Fruit fly (Drosophila melanogaster) whole organism, embryonic: ENCODE data around the gene Pde11.

ENCODE experiments used
- Awh ChIP-seq: fragments of 200-800 bp; sonication (Bioruptor generic); IDR thresholded peaks from 2 replicates; pipeline ENCODE4, ENCODE4 v1.3.6; 2022; ENCODE audit warnings: missing biosample characterization, missing genetic modification characterization
- CG10366 ChIP-seq: fragments of 200-800 bp; sonication (Bioruptor generic); IDR thresholded peaks from 2 replicates; pipeline ENCODE4 v1.3.6; 2022; ENCODE audit warnings: missing biosample characterization, missing genetic modification characterization
- CG10431 ChIP-seq: fragments of 200-800 bp; sonication (Bioruptor generic); optimal IDR thresholded peaks from 3 replicates; lab custom pipeline; 2018; ENCODE audit warnings: missing biosample characterization, mild to moderate bottlenecking, missing genetic modification characterization
- CG12744 ChIP-seq: fragments of 200-800 bp; sonication (Bioruptor generic); optimal IDR thresholded peaks from 2 replicates; lab custom pipeline; 2016; ENCODE audit warnings: missing biosample characterization, missing genetic modification characterization
- CG17912 ChIP-seq: fragments of 200-800 bp; sonication (Bioruptor generic); optimal IDR thresholded peaks from 2 replicates; lab custom pipeline; 2018; ENCODE audit warnings: missing biosample characterization, mild to moderate bottlenecking, missing genetic modification characterization
- CG18476 ChIP-seq: fragments of 200-800 bp; sonication (Bioruptor generic); optimal IDR thresholded peaks from 2 replicates; lab custom pipeline; 2016; ENCODE audit warnings: missing biosample characterization, mild to moderate bottlenecking, missing genetic modification characterization
- CG18599 ChIP-seq: fragments of 200-800 bp; sonication (Bioruptor generic); optimal IDR thresholded peaks from 3 replicates; lab custom pipeline; 2017; ENCODE audit warnings: missing biosample characterization, missing genetic modification characterization, mild to moderate bottlenecking, moderate library complexity, missing genetic modification reagents
- CG2129 ChIP-seq: fragments of 200-800 bp; sonication (Bioruptor generic); IDR thresholded peaks from 2 replicates; pipeline ENCODE4 v1.3.6; 2022; ENCODE audit warnings: missing biosample characterization, missing genetic modification characterization; ENCODE audit not compliant: partially characterized antibody
- CG2712 ChIP-seq: fragments of 200-800 bp; optimal IDR thresholded peaks from 3 replicates; lab custom pipeline; 2019; ENCODE audit warnings: missing biosample characterization, mild to moderate bottlenecking, missing genetic modification characterization, moderate library complexity
- CG4820 ChIP-seq: fragments of 200-800 bp; sonication (Bioruptor generic); optimal IDR thresholded peaks from 3 replicates; lab custom pipeline; 2016; ENCODE audit warnings: missing biosample characterization, missing genetic modification characterization
- CG6765 ChIP-seq: fragments of 200-800 bp; sonication (Bioruptor generic); optimal IDR thresholded peaks from 3 replicates; lab custom pipeline; 2017; ENCODE audit warnings: missing biosample characterization, mild to moderate bottlenecking, missing genetic modification characterization
- CG7271 ChIP-seq: fragments of 200-800 bp; sonication (Bioruptor generic); optimal IDR thresholded peaks from 2 replicates; lab custom pipeline; 2018; ENCODE audit warnings: missing biosample characterization, mild to moderate bottlenecking, missing genetic modification characterization, moderate library complexity
- CG8290 ChIP-seq, 3 experiments: fragments of 200-800 bp; sonication (Bioruptor generic); optimal IDR thresholded peaks; 2 replicates each; lab custom pipeline; 2016 to 2019; ENCODE audit warnings: missing biosample characterization in 3 of 3, missing genetic modification characterization in 3 of 3, mild to moderate bottlenecking in 2 of 3, moderate library complexity in 1 of 3
- CG8924 ChIP-seq: fragments of 200-800 bp; optimal IDR thresholded peaks from 3 replicates; lab custom pipeline; 2019; ENCODE audit warnings: missing biosample characterization, mild to moderate bottlenecking, missing genetic modification characterization, moderate library complexity
- CG9437 ChIP-seq: fragments of 200-800 bp; sonication (Bioruptor generic); optimal IDR thresholded peaks from 2 replicates; lab custom pipeline; 2018; ENCODE audit warnings: missing biosample characterization, mild to moderate bottlenecking, missing genetic modification characterization
- CTCF ChIP-seq: fragments of 200-800 bp; sonication (Bioruptor generic); optimal IDR thresholded peaks from 2 replicates; lab custom pipeline; 2017; ENCODE audit warnings: missing biosample characterization, mild to moderate bottlenecking, missing genetic modification characterization, moderate library complexity
- D ChIP-seq, 2 experiments: fragments of 200-800 bp in 1 of 2; fragments of >200 bp in 1 of 2; sonication (Bioruptor generic) in 1 of 2; optimal IDR thresholded peaks; 2 replicates in 1 of 2; 3 replicates in 1 of 2; lab custom pipeline; 2017; ENCODE audit warnings: mild to moderate bottlenecking in 1 of 2, missing biosample characterization in 1 of 2, missing genetic modification characterization in 1 of 2, missing genetic modification reagents in 1 of 2
- Dek ChIP-seq: fragments of 200-800 bp; sonication (Bioruptor generic); optimal IDR thresholded peaks from 3 replicates; lab custom pipeline; 2019; ENCODE audit warnings: missing biosample characterization, mild to moderate bottlenecking, missing genetic modification characterization, moderate library complexity
- Dfd ChIP-seq, 2 experiments: fragments of >200 bp; optimal IDR thresholded peaks; 2 replicates each; lab custom pipeline; 2017; ENCODE audit warnings: missing biosample characterization in 2 of 2, missing genetic modification characterization in 2 of 2
- Doc3 ChIP-seq: fragments of 200-800 bp; sonication (Bioruptor generic); IDR thresholded peaks from 3 replicates; pipeline ENCODE4 v1.3.6; 2022; ENCODE audit warnings: missing biosample characterization, missing genetic modification characterization; ENCODE audit not compliant: partially characterized antibody
- Drgx ChIP-seq: fragments of 200-800 bp; sonication (Bioruptor generic); IDR thresholded peaks from 2 replicates; pipeline ENCODE4 v1.3.6; 2022; ENCODE audit warnings: missing biosample characterization, missing genetic modification characterization
- Elba2 ChIP-seq: fragments of 200-800 bp; sonication (Bioruptor generic); optimal IDR thresholded peaks from 3 replicates; lab custom pipeline; 2016; ENCODE audit warnings: missing biosample characterization, missing genetic modification characterization
- Fer1 ChIP-seq: fragments of 200-800 bp; sonication (Bioruptor generic); optimal IDR thresholded peaks from 2 replicates; lab custom pipeline; 2017; ENCODE audit warnings: missing biosample characterization, mild to moderate bottlenecking, missing genetic modification characterization
- GATAe ChIP-seq: fragments of 200-800 bp; sonication (Bioruptor generic); conservative IDR thresholded peaks from 2 replicates; pipeline ENCODE4 v1.3.6; 2022; ENCODE audit warnings: missing biosample characterization, missing genetic modification characterization
- HLH3B ChIP-seq: fragments of 200-800 bp; sonication (Bioruptor generic); IDR thresholded peaks from 2 replicates; pipeline ENCODE4 v1.3.6; 2022; ENCODE audit warnings: missing biosample characterization, missing genetic modification characterization
- HLH54F ChIP-seq: fragments of 200-800 bp; sonication (Bioruptor generic); optimal IDR thresholded peaks from 3 replicates; lab custom pipeline; 2016; ENCODE audit warnings: missing biosample characterization, missing genetic modification characterization
- HmgZ ChIP-seq: fragments of 200-800 bp; sonication (Bioruptor generic); optimal IDR thresholded peaks from 2 replicates; lab custom pipeline; 2018; ENCODE audit warnings: missing biosample characterization, mild to moderate bottlenecking, missing genetic modification characterization
- Mad ChIP-seq: fragments of 200-800 bp; sonication (Bioruptor generic); optimal IDR thresholded peaks from 2 replicates; lab custom pipeline; 2016; ENCODE audit warnings: missing biosample characterization, missing genetic modification characterization
- Med ChIP-seq: fragments of 200-800 bp; sonication (Bioruptor generic); peaks from one replicate; lab custom pipeline; 2016; ENCODE audit warnings: missing biosample characterization, missing genetic modification characterization, mild to moderate bottlenecking, inconsistent platforms, moderate library complexity
- Spps ChIP-seq: fragments of 200-800 bp; sonication (Bioruptor generic); optimal IDR thresholded peaks from 2 replicates; lab custom pipeline; 2018; ENCODE audit warnings: missing biosample characterization, mild to moderate bottlenecking, missing genetic modification characterization
- Sry-β ChIP-seq: fragments of 200-800 bp; sonication (Bioruptor generic); optimal IDR thresholded peaks from 2 replicates; lab custom pipeline; 2018; ENCODE audit warnings: missing biosample characterization, mild to moderate bottlenecking, missing genetic modification characterization, moderate library complexity
- ab ChIP-seq: fragments of 200-800 bp; sonication (Bioruptor generic); optimal IDR thresholded peaks from 2 replicates; lab custom pipeline; 2016; ENCODE audit warnings: missing biosample characterization, missing genetic modification characterization
- ase ChIP-seq: fragments of 200-800 bp; sonication (Bioruptor generic); IDR thresholded peaks from 3 replicates; pipeline ENCODE4 v1.3.6; 2022; ENCODE audit warnings: missing biosample characterization, missing genetic modification characterization
- ato ChIP-seq: fragments of 200-800 bp; sonication (Bioruptor generic); IDR thresholded peaks from 2 replicates; pipeline ENCODE4 v1.3.6; 2022; ENCODE audit warnings: missing biosample characterization, missing genetic modification characterization; ENCODE audit not compliant: partially characterized antibody
- dati ChIP-seq: fragments of 200-800 bp; sonication (Bioruptor generic); IDR thresholded peaks from 2 replicates; pipeline ENCODE4 v1.3.6; 2022; ENCODE audit warnings: missing biosample characterization, missing genetic modification characterization
- dpn ChIP-seq, 2 experiments: fragments of 200-800 bp; sonication (Bioruptor generic); optimal IDR thresholded peaks; 3 replicates each; lab custom pipeline; 2016; ENCODE audit warnings: missing biosample characterization in 2 of 2, missing genetic modification characterization in 2 of 2
- ems ChIP-seq: fragments of 200-800 bp; sonication (Bioruptor generic); optimal IDR thresholded peaks from 3 replicates; lab custom pipeline; 2016; ENCODE audit warnings: missing biosample characterization, missing genetic modification characterization
- fd3F ChIP-seq: fragments of 200-800 bp; sonication (Bioruptor generic); optimal IDR thresholded peaks from 2 replicates; lab custom pipeline; 2018; ENCODE audit warnings: missing biosample characterization, mild to moderate bottlenecking, missing genetic modification characterization, moderate library complexity
- fd64A ChIP-seq: fragments of 200-800 bp; sonication (Bioruptor generic); optimal IDR thresholded peaks from 3 replicates; lab custom pipeline; 2018; ENCODE audit warnings: missing biosample characterization, mild to moderate bottlenecking, missing genetic modification characterization
- fru ChIP-seq: fragments of >200 bp; optimal IDR thresholded peaks from 2 replicates; lab custom pipeline; 2017
- gcm2 ChIP-seq: fragments of 200-800 bp; sonication (Bioruptor generic); optimal IDR thresholded peaks from 2 replicates; lab custom pipeline; 2016; ENCODE audit warnings: missing biosample characterization, missing genetic modification characterization
- lbe ChIP-seq: fragments of 200-800 bp; sonication (Bioruptor generic); optimal IDR thresholded peaks from 2 replicates; lab custom pipeline; 2016; ENCODE audit warnings: missing biosample characterization, mild to moderate bottlenecking, missing genetic modification characterization
- nerfin-1 ChIP-seq: fragments of 200-800 bp; sonication (Bioruptor generic); optimal IDR thresholded peaks from 3 replicates; lab custom pipeline; 2019; ENCODE audit warnings: missing biosample characterization, mild to moderate bottlenecking, missing genetic modification characterization, moderate library complexity
- otp ChIP-seq: fragments of 200-800 bp; sonication (Bioruptor generic); IDR thresholded peaks from 3 replicates; pipeline ENCODE4, ENCODE4 v1.3.6; 2022; ENCODE audit warnings: missing biosample characterization, missing genetic modification characterization
- p53 ChIP-seq: fragments of 200-800 bp; sonication (Bioruptor generic); optimal IDR thresholded peaks from 2 replicates; lab custom pipeline; 2016; ENCODE audit warnings: missing biosample characterization, missing genetic modification characterization
- psq ChIP-seq: fragments of 200-800 bp; sonication (Bioruptor generic); optimal IDR thresholded peaks from 2 replicates; lab custom pipeline; 2017; ENCODE audit warnings: missing biosample characterization, missing genetic modification characterization
- ranshi ChIP-seq: fragments of 200-800 bp; sonication (Bioruptor generic); IDR thresholded peaks from 2 replicates; pipeline ENCODE4 v1.3.6; 2022; ENCODE audit warnings: missing biosample characterization, missing genetic modification characterization
- repo ChIP-seq: fragments of 200-800 bp; sonication (Bioruptor generic); optimal IDR thresholded peaks from 2 replicates; lab custom pipeline; 2016; ENCODE audit warnings: missing biosample characterization, missing genetic modification characterization
- unpg ChIP-seq: fragments of 200-800 bp; sonication (Bioruptor generic); optimal IDR thresholded peaks from 3 replicates; lab custom pipeline; 2018; ENCODE audit warnings: missing biosample characterization, mild to moderate bottlenecking, missing genetic modification characterization, moderate library complexity

Gene Pde11

dm6 chr2L:18566235-18567158, 23.6 kb downstream of the Pde11 start (continued):
- no peak for TF ChIP-seq p53 (GFP tag; lab: Kevin White, UChicago)
- no peak for TF ChIP-seq CTCF (GFP tag; lab: Kevin White, UChicago)
- no peak for TF ChIP-seq CG18599 (GFP tag; lab: Kevin White, UChicago)
- TF ChIP-seq unpg (GFP tag; lab: Kevin White, UChicago) = peak; percentile 49
- TF ChIP-seq ase (GFP tag; lab: Robert Waterston, UW) = no peak
- TF ChIP-seq CG2129 (GFP tag; lab: Robert Waterston, UW) = no peak
- no peak for TF ChIP-seq Sry-β
- no peak for TF ChIP-seq CG18476
- TF ChIP-seq fd64A (GFP tag; lab: Kevin White, UChicago) = no peak
- TF ChIP-seq CG10431 = no peak
- TF ChIP-seq Fer1 (GFP tag; lab: Kevin White, UChicago) = no peak
- TF ChIP-seq Med = peak; percentile 45
- no peak for TF ChIP-seq ems (GFP tag; lab: Kevin White, UChicago)
- TF ChIP-seq Dek (tag; lab: Kevin White, UChicago) = peak; percentile 22
- TF ChIP-seq ranshi (GFP tag; lab: Robert Waterston, UW) = no peak
- TF ChIP-seq CG10366 (GFP tag; lab: Robert Waterston, UW) = no peak
- no peak for TF ChIP-seq CG12744
- TF ChIP-seq repo = no peak
- TF ChIP-seq psq (GFP tag; lab: Kevin White, UChicago) = no peak
- TF ChIP-seq CG6765 = no peak
- TF ChIP-seq CG2712 = peak; percentile 57
- TF ChIP-seq otp (GFP tag; lab: Robert Waterston, UW) = 0 out of 3 replicates have a peak, but pooled peaks have one; percentile 6
- no peak for TF ChIP-seq CG7271
- TF ChIP-seq fd3F (GFP tag; lab: Kevin White, UChicago) = no peak
- TF ChIP-seq gcm2 = no peak
- no peak for TF ChIP-seq Doc3 (GFP tag; lab: Robert Waterston, UW)
- no peak for TF ChIP-seq HLH54F
- TF ChIP-seq dpn (GFP tag; optimal IDR thresholded peaks at IDR 0.05; lab: Kevin White, UChicago) = peak; percentile 17 to 29
- 0 out of 2 replicates have a peak, but pooled peaks have one; percentile 12 for TF ChIP-seq Awh (GFP tag; lab: Robert Waterston, UW)
- TF ChIP-seq nerfin-1 = no peak
- TF ChIP-seq CG9437 = peak; percentile 18
- no peak for TF ChIP-seq Spps (tag; lab: Kevin White, UChicago)
- peak; percentile 59 for TF ChIP-seq GATAe (GFP tag; lab: Robert Waterston, UW)
- TF ChIP-seq Dfd (GFP tag; optimal IDR thresholded peaks at IDR 0.05; lab: Kevin White, UChicago) = no peak
- TF ChIP-seq dati (GFP tag; lab: Robert Waterston, UW) = no peak
- no peak for TF ChIP-seq D (optimal IDR thresholded peaks at IDR 0.05; lab: Kevin White, UChicago)
- peak; percentile 16 for TF ChIP-seq D (GFP tag; optimal IDR thresholded peaks at IDR 0.05; lab: Kevin White, UChicago)
- peak; percentile 29 for TF ChIP-seq CG8924
- TF ChIP-seq fru (lab: Kevin White, UChicago) = no peak
- no peak for TF ChIP-seq HLH3B
- peak; percentile 2 for TF ChIP-seq Mad (GFP tag; lab: Kevin White, UChicago)
- no peak for TF ChIP-seq CG8290 (GFP tag; optimal IDR thresholded peaks at IDR 0.05; lab: Kevin White, UChicago)
- TF ChIP-seq CG8290 (tag; optimal IDR thresholded peaks at IDR 0.05; lab: Kevin White, UChicago) = peak in 1 of 2 experiments; percentile 7
- no peak for TF ChIP-seq CG17912 (GFP tag; lab: Kevin White, UChicago)
- TF ChIP-seq ato (GFP tag; lab: Robert Waterston, UW) = no peak
- TF ChIP-seq HmgZ (tag; lab: Kevin White, UChicago) = no peak
- TF ChIP-seq Elba2 (GFP tag; lab: Kevin White, UChicago) = no peak
- TF ChIP-seq Drgx (GFP tag; lab: Robert Waterston, UW) = no peak
- no peak for TF ChIP-seq ab (GFP tag; lab: Kevin White, UChicago)
- TF ChIP-seq lbe = no peak
- TF ChIP-seq CG4820 = no peak
